Fruit fly (Drosophila melanogaster) whole organism: Measurements from ENCODE around the gene CG9581.
"Not testable (repeated sequence)": the region's sequence is repeated elsewhere in the genome, so short reads cannot be mapped to it uniquely, and the experiment has no call there.

Experiments
- CG8478 ChIP-seq: fragments of >200 bp; optimal IDR thresholded peaks from 2 replicates; lab custom pipeline; 2018; ENCODE audit warnings: inconsistent platforms
- Dll ChIP-seq: fragments of >200 bp; optimal IDR thresholded peaks from 2 replicates; lab custom pipeline; 2017
- pan ChIP-seq: fragments of >200 bp; optimal IDR thresholded peaks from 2 replicates; lab custom pipeline; 2017

DNA sequence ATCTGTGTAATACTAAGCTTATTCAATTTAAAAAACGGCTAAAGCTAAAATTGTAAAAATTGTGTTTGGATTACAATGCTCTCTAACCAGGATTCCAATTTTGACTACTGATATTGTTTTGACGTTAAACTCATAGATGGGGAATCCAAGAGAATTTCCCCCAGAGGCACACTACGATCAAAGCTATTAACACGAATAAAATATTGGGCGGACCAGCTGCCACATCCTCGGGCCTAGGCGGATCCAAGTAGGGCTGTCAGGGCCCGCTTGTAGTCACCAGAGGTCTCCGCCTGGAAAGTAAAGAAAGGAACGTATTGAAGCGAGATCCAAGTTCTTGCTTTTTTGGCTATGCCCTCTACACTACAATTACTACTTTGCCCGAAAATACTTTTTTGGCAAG is 24.3 kb upstream of the CG9581 start, which contains the start of gene Sdic3:
- TF ChIP-seq Dll (lab: Kevin White, UChicago); CG8478 (lab: Kevin White, UChicago); pan: not testable (repeated sequence)
